Fruit fly (Drosophila melanogaster): ENCODE measurements around the gene CG13895.
A peak's percentile ranks its signal among the peaks of the same experiment; 100 is the strongest.

CG13895 gene

dm6 chr3L:684749-685440 is 23.1 kb downstream of the CG13895 start (continued):
- TF ChIP-seq CG2678 (tag; optimal IDR thresholded peaks at IDR 0.05) (peak; percentile 17), disco-r (GFP tag; optimal IDR thresholded peaks at IDR 0.05) (no peak), Aef1 (GFP tag; IDR thresholded peaks at IDR 0.05) (peak; percentile 32; the same call in 1 of the 3 replicates), z (GFP tag; IDR thresholded peaks at IDR 0.05) (peak; percentile 24; the same call in 1 of the 3 replicates), bigmax (GFP tag; optimal IDR thresholded peaks at IDR 0.05) (no peak), sr (GFP tag; IDR thresholded peaks at IDR 0.05) (peak; percentile 90), CG15479 (GFP tag; optimal IDR thresholded peaks at IDR 0.05) (no peak), fd96Cb (tag; optimal IDR thresholded peaks at IDR 0.05) (no peak), CG17359 (tag; optimal IDR thresholded peaks at IDR 0.05) (no peak), zfh2 (GFP tag; optimal IDR thresholded peaks at IDR 0.05) (no peak), ab (GFP tag; optimal IDR thresholded peaks at IDR 0.05) (no peak), MBD-R2 (GFP tag; IDR thresholded peaks at IDR 0.05) (no peak), sc (optimal IDR thresholded peaks at IDR 0.05) (no peak), sc (GFP tag; optimal IDR thresholded peaks at IDR 0.05) (no peak), pho (GFP tag; optimal IDR thresholded peaks at IDR 0.05) (no peak), Dek (tag; optimal IDR thresholded peaks at IDR 0.05) (peak; percentile 16), CG4404 (GFP tag; IDR thresholded peaks at IDR 0.05) (no peak), CG10321 (GFP tag; IDR thresholded peaks at IDR 0.05) (no peak), Ets65A (GFP tag) (peak; percentile 71), CG8478 (optimal IDR thresholded peaks at IDR 0.05) (peak; percentile 88), CG5180 (GFP tag; optimal IDR thresholded peaks at IDR 0.05) (no peak), so (GFP tag; IDR thresholded peaks at IDR 0.05) (no peak), Oaz (GFP tag; IDR thresholded peaks at IDR 0.05) (no peak), her (GFP tag; optimal IDR thresholded peaks at IDR 0.05) (no peak), Hr51 (GFP tag; optimal IDR thresholded peaks at IDR 0.05) (no peak), CG31441 (GFP tag; IDR thresholded peaks at IDR 0.05) (no peak)

dm6 chr3L:682420-682882 is 25.6 kb downstream of the CG13895 start, which contains the start of gene CG3386:
Gene CG3386 (minus strand): TSS chr3L:682470.
- TF ChIP-seq zen (tag; optimal IDR thresholded peaks at IDR 0.05) (peak; percentile 34), gro (GFP tag; optimal IDR thresholded peaks at IDR 0.05) (peak; percentile 7), CG17385 (GFP tag; optimal IDR thresholded peaks at IDR 0.05) (peak; percentile 36), Med (GFP tag) (peak; percentile 46), Ets65A (GFP tag) (peak; percentile 62), ewg (GFP tag; optimal IDR thresholded peaks at IDR 0.05) (peak; percentile 75), Drgx (GFP tag; IDR thresholded peaks at IDR 0.05) (0 out of 2 replicates have a peak, but pooled peaks have one; percentile 19), Fer2 (tag; optimal IDR thresholded peaks at IDR 0.05) (no peak), sens (GFP tag) (peak; percentile 46), CG3163 (GFP tag; optimal IDR thresholded peaks at IDR 0.05) (peak; percentile 95), Lim3 (GFP tag; IDR thresholded peaks at IDR 0.05) (no peak), gcm2 (GFP tag; optimal IDR thresholded peaks at IDR 0.05) (no peak), Hr78 (GFP tag; optimal IDR thresholded peaks at IDR 0.05) (peak in 1 of 2 experiments; percentile 99), Bgb (GFP tag; IDR thresholded peaks at IDR 0.05; ENCODE audit: partially characterized antibody) (no peak), mam (GFP tag; optimal IDR thresholded peaks at IDR 0.05) (peak; percentile 15), CG6689 (GFP tag; IDR thresholded peaks at IDR 0.05) (0 out of 2 replicates have a peak, but pooled peaks have one; percentile 5), Pdp1 (GFP tag; optimal IDR thresholded peaks at IDR 0.05) (peak in 1 of 2 experiments; percentile 58), aop (GFP tag; IDR thresholded peaks at IDR 0.05) (peak; percentile 14; the same call in 1 of the 2 replicates), Ptx1 (GFP tag; IDR thresholded peaks at IDR 0.05) (no peak), ERR (GFP tag; optimal IDR thresholded peaks at IDR 0.05) (peak; percentile 18), Taf1 (GFP tag; IDR thresholded peaks at IDR 0.05) (no peak), Xrp1 (GFP tag; IDR thresholded peaks at IDR 0.05) (0 out of 2 replicates have a peak, but pooled peaks have one; percentile 11), Trl (optimal IDR thresholded peaks at IDR 0.05) (peak; percentile 65 to 75), Trl (GFP tag; optimal IDR thresholded peaks at IDR 0.05) (no peak), schlank (tag; optimal IDR thresholded peaks at IDR 0.05) (no peak), chm (GFP tag; IDR thresholded peaks at IDR 0.05) (no peak), eve (GFP tag; optimal IDR thresholded peaks at IDR 0.05) (no peak)

Data from whole organism, embryonic.